In genomic region chrV:6099634-6100033, ce11 we compare ENCODE assay signal across 5 worm cellular contexts.
TF ChIP-seq lines count a peak whose summit lies in the region.

No protein-coding gene starts in this region.

TF ChIP-seq in whole organism, L1 larva, 84 proteins besides CTCF, POLR2A, EP300 and RAD21:
- TF ChIP-seq rnt-1 (tag; optimal IDR thresholded peaks at IDR 0.05; lab: Kevin White, UChicago) (peak; percentile 27), lin-39 (tag; optimal IDR thresholded peaks at IDR 0.05; lab: Kevin White, UChicago) (no peak), elt-2 (tag; optimal IDR thresholded peaks at IDR 0.05; lab: Kevin White, UChicago) (no peak), efl-1 (optimal IDR thresholded peaks at IDR 0.05; lab: Kevin White, UChicago) (no peak), efl-1 (GFP tag; optimal IDR thresholded peaks at IDR 0.05 in 1 of 2; lab: Kevin White, UChicago) (peak in 1 of 2 experiments; percentile 78), isw-1 (GFP tag; IDR thresholded peaks at IDR 0.05; lab: Robert Waterston, UW) (no peak), ets-5 (GFP tag; IDR thresholded peaks at IDR 0.05; lab: Robert Waterston, UW) (0 out of 2 replicates have a peak, but pooled peaks have one; percentile 58), nhr-90 (tag; optimal IDR thresholded peaks at IDR 0.05; lab: Kevin White, UChicago; ENCODE audit: poor library complexity) (no peak), nhr-85 (tag; lab: Kevin White, UChicago) (peak; percentile 35), alr-1 (tag; optimal IDR thresholded peaks at IDR 0.05; lab: Kevin White, UChicago; ENCODE audit: borderline replicate concordance) (peak; percentile 60)

TF ChIP-seq in whole organism, L3 larva, 47 proteins besides CTCF, POLR2A, EP300 and RAD21:
- TF ChIP-seq mml-1 (tag; optimal IDR thresholded peaks at IDR 0.05; lab: Kevin White, UChicago), result no peak
- TF ChIP-seq ama-1 (optimal IDR thresholded peaks at IDR 0.05; lab: Kevin White, UChicago), result peak; percentile 58

TF ChIP-seq in whole organism, L4 larva, 104 proteins besides CTCF, POLR2A, EP300 and RAD21:
- peak; percentile 77 for TF ChIP-seq aha-1 (tag; lab: Kevin White, UChicago)
- no peak for TF ChIP-seq nhr-28 (tag; optimal IDR thresholded peaks at IDR 0.05; lab: Kevin White, UChicago)
- no peak for TF ChIP-seq lsy-2 (tag; optimal IDR thresholded peaks at IDR 0.05; lab: Kevin White, UChicago)
- TF ChIP-seq zip-11 (GFP tag; IDR thresholded peaks at IDR 0.05; lab: Robert Waterston, UW), result no peak
- no peak for TF ChIP-seq fkh-10 (GFP tag; optimal IDR thresholded peaks at IDR 0.05; lab: Kevin White, UChicago)
TF ChIP-seq in whole organism, L4 larva: peak in this region for 1.

TF ChIP-seq in whole organism, midembryonic, 9 proteins besides CTCF, POLR2A, EP300 and RAD21:
- TF ChIP-seq tab-1 (GFP tag; IDR thresholded peaks at IDR 0.05; lab: Robert Waterston, UW) (0 out of 2 replicates have a peak, but pooled peaks have one; percentile 5), ref-1 (GFP tag; conservative IDR thresholded peaks at IDR 0.05; lab: Robert Waterston, UW) (no peak)

TF ChIP-seq in whole organism, young adult, 124 proteins besides CTCF, POLR2A, EP300 and RAD21:
- TF ChIP-seq snpc-1.3 (tag; optimal IDR thresholded peaks at IDR 0.05; lab: Kevin White, UChicago; ENCODE audit: insufficient read depth) (no peak), bed-2 (GFP tag; IDR thresholded peaks at IDR 0.05; lab: Robert Waterston, UW) (no peak), hmg-1.2 (GFP tag; IDR thresholded peaks at IDR 0.05; lab: Robert Waterston, UW) (0 out of 2 replicates have a peak, but pooled peaks have one; percentile 9), lin-26 (GFP tag; IDR thresholded peaks at IDR 0.05; lab: Robert Waterston, UW) (0 out of 2 replicates have a peak, but pooled peaks have one; percentile 38), rec-8 (tag; optimal IDR thresholded peaks at IDR 0.05; lab: Kevin White, UChicago) (no peak), egl-18 (GFP tag; IDR thresholded peaks at IDR 0.05; lab: Robert Waterston, UW) (no peak), ztf-28 (GFP tag; IDR thresholded peaks at IDR 0.05; lab: Robert Waterston, UW) (no peak)
